Worm (Caenorhabditis elegans) whole organism, midembryonic: Measurements from ENCODE around the gene K12D9.1.
"Not testable (repeated sequence)": the region's sequence is repeated elsewhere in the genome, so short reads cannot be mapped to it uniquely, and the experiment has no call there.

Experiments
- T22C8.4 ChIP-seq: fragments of 200-800 bp; sonication (Bioruptor generic); IDR thresholded peaks from 2 replicates; pipeline ENCODE4 v1.3.6; 2022; ENCODE audit warnings: missing genetic modification characterization, missing compliant biosample characterization
- cog-1 ChIP-seq: sonication (generic microtip); optimal IDR thresholded peaks from 2 replicates; lab custom pipeline; 2016; ENCODE audit warnings: missing genetic modification characterization, missing compliant biosample characterization
- flt-1 ChIP-seq: fragments of 200-800 bp; sonication (Bioruptor generic); IDR thresholded peaks from 2 replicates; pipeline ENCODE4 v1.3.6; 2022; ENCODE audit warnings: missing genetic modification characterization, missing compliant biosample characterization
- klf-2 ChIP-seq: fragments of 200-800 bp; sonication (Bioruptor generic); conservative IDR thresholded peaks from 2 replicates; pipeline ENCODE4 v1.3.6; 2022; ENCODE audit warnings: missing genetic modification reagents, missing genetic modification characterization, missing compliant biosample characterization
- med-1 ChIP-seq: sonication (generic microtip); optimal IDR thresholded peaks from 2 replicates; lab custom pipeline; 2017; ENCODE audit warnings: missing genetic modification characterization, mild to moderate bottlenecking, missing compliant biosample characterization, antibody characterized with exemption, missing genetic modification reagents; ENCODE audit not compliant: insufficient read depth
- ref-1 ChIP-seq: fragments of 200-800 bp; sonication (Bioruptor generic); conservative IDR thresholded peaks from 2 replicates; pipeline ENCODE4 v1.3.6; 2022; ENCODE audit warnings: missing genetic modification reagents, missing genetic modification characterization, missing compliant biosample characterization
- tab-1 ChIP-seq: fragments of 200-800 bp; sonication (Bioruptor generic); IDR thresholded peaks from 2 replicates; pipeline ENCODE4 v1.3.6; 2022; ENCODE audit warnings: missing genetic modification characterization, missing compliant biosample characterization
- ztf-23 ChIP-seq: fragments of 200-800 bp; sonication (Bioruptor generic); IDR thresholded peaks from 2 replicates; pipeline ENCODE4 v1.3.6; 2022; ENCODE audit warnings: missing genetic modification reagents, missing genetic modification characterization, missing compliant biosample characterization
- ztf-29 ChIP-seq: fragments of 200-800 bp; sonication (Bioruptor generic); IDR thresholded peaks from 2 replicates; pipeline ENCODE4 v1.3.6; 2022; ENCODE audit warnings: missing genetic modification reagents, missing genetic modification characterization, missing compliant biosample characterization

The K12D9.1 gene

ce11 chrV:3014185-3014584 lies at the start of gene K12D9.1:
Gene K12D9.1, plus strand, starts transcription at chrV:3014485.
- TF ChIP-seq T22C8.4 (GFP tag; lab: Robert Waterston, UW): no peak
- TF ChIP-seq ztf-23: no peak

ce11 chrV:2964786-2965185 lies 49.5 kb upstream of the K12D9.1 start, which contains the start of gene srh-88:
Gene srh-88, minus strand, starts transcription at chrV:2964886.
- TF ChIP-seq ref-1 (no peak), flt-1 (GFP tag; lab: Robert Waterston, UW) (no peak), med-1 (GFP tag; lab: Kevin White, UChicago) (no peak), ztf-23 (no peak), ztf-29 (no peak), T22C8.4 (GFP tag; lab: Robert Waterston, UW) (no peak), klf-2 (no peak), tab-1 (GFP tag; lab: Robert Waterston, UW) (no peak), cog-1 (no peak)

- no peak for TF ChIP-seq klf-2
- TF ChIP-seq ref-1: no peak
- TF ChIP-seq T22C8.4 (GFP tag; lab: Robert Waterston, UW): no peak
- no peak for TF ChIP-seq cog-1
- no peak for TF ChIP-seq ztf-29
- TF ChIP-seq med-1 (GFP tag; lab: Kevin White, UChicago): no peak
- no peak for TF ChIP-seq ztf-23
- TF ChIP-seq tab-1 (GFP tag; lab: Robert Waterston, UW): no peak
- TF ChIP-seq flt-1 (GFP tag; lab: Robert Waterston, UW): no peak
Measured at ce11 chrV:2971307-2971999, 42.8 kb upstream of the K12D9.1 start, which contains the start of gene srw-129. Gene srw-129, plus strand, starts transcription at chrV:2971949.

ce11 chrV:2975285-2975684 lies 39.0 kb upstream of the K12D9.1 start, which contains the start of gene srw-123:
Gene srw-123, minus strand, starts transcription at chrV:2975385.
- not testable (repeated sequence) for TF ChIP-seq cog-1; med-1 (GFP tag; lab: Kevin White, UChicago); ztf-29

- TF ChIP-seq tab-1 (GFP tag; lab: Robert Waterston, UW) (no peak), cog-1 (no peak), ztf-23 (no peak), ztf-29 (no peak), ref-1 (no peak), klf-2 (no peak), flt-1 (GFP tag; lab: Robert Waterston, UW) (no peak), med-1 (GFP tag; lab: Kevin White, UChicago) (no peak), T22C8.4 (GFP tag; lab: Robert Waterston, UW) (no peak)
Measured at ce11 chrV:2976287-2976686, 38.0 kb upstream of the K12D9.1 start, which contains the start of gene srw-124. Gene srw-124, plus strand, starts transcription at chrV:2976587.

ce11 chrV:2979978-2980377 lies 34.3 kb upstream of the K12D9.1 start, which contains the start of gene srw-118:
Gene srw-118, minus strand, starts transcription at chrV:2980078.
- no peak for TF ChIP-seq klf-2
- TF ChIP-seq ztf-23: no peak
- TF ChIP-seq tab-1 (GFP tag; lab: Robert Waterston, UW): no peak
- TF ChIP-seq flt-1 (GFP tag; lab: Robert Waterston, UW): no peak
- TF ChIP-seq med-1 (GFP tag; lab: Kevin White, UChicago): no peak
- no peak for TF ChIP-seq T22C8.4 (GFP tag; lab: Robert Waterston, UW)

ce11 chrV:2983351-2983750 lies 30.9 kb upstream of the K12D9.1 start, which contains the start of gene srw-117:
Gene srw-117, minus strand, starts transcription at chrV:2983451.
- TF ChIP-seq klf-2 (no peak), ref-1 (no peak), med-1 (GFP tag; lab: Kevin White, UChicago) (no peak), T22C8.4 (GFP tag; lab: Robert Waterston, UW) (no peak)

ce11 chrV:2985309-2985708 lies 29.0 kb upstream of the K12D9.1 start, which contains the start of gene srw-139:
Gene srw-139, minus strand, starts transcription at chrV:2985409.
- no peak for TF ChIP-seq ref-1
- no peak for TF ChIP-seq flt-1 (GFP tag; lab: Robert Waterston, UW)
- TF ChIP-seq cog-1: no peak
- TF ChIP-seq klf-2: no peak

- no peak for TF ChIP-seq klf-2
- no peak for TF ChIP-seq flt-1 (GFP tag; lab: Robert Waterston, UW)
- TF ChIP-seq med-1 (GFP tag; lab: Kevin White, UChicago): no peak
- TF ChIP-seq ztf-29: no peak
- TF ChIP-seq tab-1 (GFP tag; lab: Robert Waterston, UW): no peak
- TF ChIP-seq ref-1: no peak
- no peak for TF ChIP-seq cog-1
- no peak for TF ChIP-seq ztf-23
- TF ChIP-seq T22C8.4 (GFP tag; lab: Robert Waterston, UW): no peak
Measured at ce11 chrV:2987407-2987806, 26.9 kb upstream of the K12D9.1 start, which contains the start of gene srh-85. Gene srh-85, minus strand, starts transcription at chrV:2987507.

ce11 chrV:2991485-2991884 lies 22.8 kb upstream of the K12D9.1 start, which contains the start of gene srw-121:
Gene srw-121, minus strand, starts transcription at chrV:2991585.
- TF ChIP-seq tab-1 (GFP tag; lab: Robert Waterston, UW) (no peak), T22C8.4 (GFP tag; lab: Robert Waterston, UW) (no peak), cog-1 (no peak), ref-1 (no peak), flt-1 (GFP tag; lab: Robert Waterston, UW) (no peak), med-1 (GFP tag; lab: Kevin White, UChicago) (no peak), ztf-23 (no peak), klf-2 (no peak), ztf-29 (no peak)

ce11 chrV:2992060-2992459 lies 22.2 kb upstream of the K12D9.1 start:
- TF ChIP-seq ref-1 (no peak), flt-1 (GFP tag; lab: Robert Waterston, UW) (no peak), T22C8.4 (GFP tag; lab: Robert Waterston, UW) (no peak), ztf-29 (no peak), klf-2 (no peak), tab-1 (GFP tag; lab: Robert Waterston, UW) (no peak), cog-1 (no peak), med-1 (GFP tag; lab: Kevin White, UChicago) (no peak), ztf-23 (no peak)
